Worm (Caenorhabditis elegans) whole organism, young adult: Measurements from ENCODE around the gene T27E4.7.

Source experiments
- B0261.1 ChIP-seq: sonication (generic microtip); optimal IDR thresholded peaks from 2 replicates; lab custom pipeline; 2016; ENCODE audit warnings: mild to moderate bottlenecking, missing genetic modification characterization, moderate library complexity, missing compliant biosample characterization
- F55B11.4 ChIP-seq: sonication (generic microtip); optimal IDR thresholded peaks from 2 replicates; lab custom pipeline; 2016; ENCODE audit warnings: missing compliant biosample characterization, missing genetic modification characterization, borderline replicate concordance; ENCODE audit not compliant: insufficient read depth
- F57A8.1 ChIP-seq: fragments of 200-800 bp; sonication (Bioruptor generic); optimal IDR thresholded peaks from 2 replicates; lab custom pipeline; 2018; ENCODE audit warnings: mild to moderate bottlenecking, missing genetic modification characterization, moderate library complexity, missing compliant biosample characterization
- Y53G8AR.9 ChIP-seq: fragments of 200-800 bp; sonication (Bioruptor generic); conservative IDR thresholded peaks from 2 replicates; pipeline ENCODE4 v1.3.6; 2022; ENCODE audit warnings: missing genetic modification reagents, missing genetic modification characterization, missing compliant biosample characterization
- Y56A3A.18 ChIP-seq: fragments of 200-800 bp; sonication (Bioruptor generic); IDR thresholded peaks from 2 replicates; pipeline ENCODE4 v1.3.6; 2022; ENCODE audit warnings: missing genetic modification reagents, missing genetic modification characterization, missing compliant biosample characterization
- Y79H2A.3 ChIP-seq: fragments of 200-800 bp; sonication (Bioruptor generic); conservative IDR thresholded peaks from 2 replicates; pipeline ENCODE4 v1.3.6; 2022; ENCODE audit warnings: missing genetic modification reagents, missing genetic modification characterization, missing compliant biosample characterization
- ZK185.1 ChIP-seq: sonication (generic microtip); optimal IDR thresholded peaks from 2 replicates; lab custom pipeline; 2016; ENCODE audit warnings: mild to moderate bottlenecking, missing genetic modification characterization, missing compliant biosample characterization; ENCODE audit not compliant: poor library complexity, severe bottlenecking
- aptf-3 ChIP-seq: fragments of 200-800 bp; sonication (Bioruptor generic); IDR thresholded peaks from 2 replicates; pipeline ENCODE4 v1.3.6; 2022; ENCODE audit warnings: missing genetic modification characterization, missing compliant biosample characterization
- bed-1 ChIP-seq: fragments of 200-800 bp; sonication (Bioruptor generic); IDR thresholded peaks from 2 replicates; pipeline ENCODE4 v1.3.6; 2022; ENCODE audit warnings: missing genetic modification reagents, missing genetic modification characterization, missing compliant biosample characterization
- ccch-3 ChIP-seq: fragments of 200-800 bp; sonication (Bioruptor generic); optimal IDR thresholded peaks from 2 replicates; lab custom pipeline; 2018; ENCODE audit warnings: mild to moderate bottlenecking, missing genetic modification characterization, missing compliant biosample characterization
- ceh-100 ChIP-seq: fragments of 200-800 bp; sonication (Bioruptor generic); IDR thresholded peaks from 2 replicates; pipeline ENCODE4 v1.3.6; 2022; ENCODE audit warnings: missing genetic modification reagents, missing genetic modification characterization, missing compliant biosample characterization
- ceh-27 ChIP-seq: fragments of 200-800 bp; sonication (Bioruptor generic); optimal IDR thresholded peaks from 2 replicates; lab custom pipeline; 2018; ENCODE audit warnings: mild to moderate bottlenecking, missing genetic modification characterization, moderate library complexity, missing compliant biosample characterization
- die-1 ChIP-seq: sonication (generic microtip); optimal IDR thresholded peaks from 2 replicates; lab custom pipeline; 2016; ENCODE audit warnings: missing genotype, mild to moderate bottlenecking, missing genetic modification characterization, missing compliant biosample characterization
- dpl-1 ChIP-seq: fragments of 150-350 bp; optimal IDR thresholded peaks from 2 replicates; lab custom pipeline; 2014; ENCODE audit warnings: missing biosample characterization, missing genetic modification reagents, missing genetic modification characterization
- hlh-12 ChIP-seq: sonication (generic microtip); optimal IDR thresholded peaks from 2 replicates; lab custom pipeline; 2016; ENCODE audit warnings: missing genetic modification characterization, missing compliant biosample characterization
- hlh-26 ChIP-seq: fragments of 200-800 bp; sonication (Bioruptor generic); conservative IDR thresholded peaks from 2 replicates; pipeline ENCODE4 v1.3.6; 2022; ENCODE audit warnings: missing genetic modification reagents, missing genetic modification characterization, missing compliant biosample characterization
- hsf-1 ChIP-seq: fragments of 200-800 bp; sonication (Bioruptor generic); IDR thresholded peaks from 2 replicates; pipeline ENCODE4 v1.3.6; 2022; ENCODE audit warnings: missing genetic modification reagents, missing genetic modification characterization, missing compliant biosample characterization
- lag-1 ChIP-seq: fragments of 200-800 bp; sonication (Bioruptor generic); IDR thresholded peaks from 2 replicates; pipeline ENCODE4 v1.3.6; 2022; ENCODE audit warnings: missing genetic modification reagents, missing genetic modification characterization, missing compliant biosample characterization
- lin-26 ChIP-seq: fragments of 200-800 bp; sonication (Bioruptor generic); IDR thresholded peaks from 2 replicates; pipeline ENCODE4 v1.3.6; 2022; ENCODE audit warnings: missing genetic modification reagents, missing genetic modification characterization, missing compliant biosample characterization
- lin-40 ChIP-seq: sonication (generic microtip); optimal IDR thresholded peaks from 2 replicates; lab custom pipeline; 2016; ENCODE audit warnings: missing genetic modification characterization, mild to moderate bottlenecking, missing compliant biosample characterization, missing genotype, missing genetic modification reagents
- lsy-27 ChIP-seq: sonication (generic microtip); optimal IDR thresholded peaks from 2 replicates; lab custom pipeline; 2017; ENCODE audit warnings: missing genetic modification characterization, mild to moderate bottlenecking, missing compliant biosample characterization, antibody characterized with exemption, missing genotype, borderline replicate concordance; ENCODE audit not compliant: insufficient read depth
- madf-6 ChIP-seq: fragments of 200-800 bp; sonication (Bioruptor generic); IDR thresholded peaks from 2 replicates; pipeline ENCODE4 v1.3.6; 2022; ENCODE audit warnings: missing genetic modification reagents, missing genetic modification characterization, missing compliant biosample characterization
- mcd-1 ChIP-seq: fragments of 200-800 bp; sonication (Bioruptor generic); IDR thresholded peaks from 2 replicates; pipeline ENCODE4 v1.3.6; 2022; ENCODE audit warnings: missing genetic modification reagents, missing genetic modification characterization, missing compliant biosample characterization
- nfya-2 ChIP-seq: fragments of 200-800 bp; sonication (Bioruptor generic); IDR thresholded peaks from 2 replicates; pipeline ENCODE4 v1.3.6; 2022; ENCODE audit warnings: missing genetic modification reagents, missing genetic modification characterization, missing compliant biosample characterization
- pbrm-1 ChIP-seq: fragments of 200-800 bp; sonication (Bioruptor generic); IDR thresholded peaks from 2 replicates; pipeline ENCODE4 v1.3.6; 2022; ENCODE audit warnings: missing genetic modification reagents, missing genetic modification characterization, missing compliant biosample characterization
- rcor-1 ChIP-seq: fragments of 200-800 bp; sonication (Bioruptor generic); IDR thresholded peaks from 2 replicates; pipeline ENCODE4 v1.3.6; 2022; ENCODE audit warnings: missing genetic modification reagents, missing genetic modification characterization, missing compliant biosample characterization
- rec-8 ChIP-seq, 2 experiments: sonication (generic microtip); optimal IDR thresholded peaks; 2 replicates each; lab custom pipeline; 2016; ENCODE audit warnings: mild to moderate bottlenecking in 2 of 2, missing genetic modification characterization in 2 of 2, missing genetic modification reagents in 2 of 2, missing genotype in 2 of 2, missing biosample characterization in 1 of 2, missing compliant biosample characterization in 1 of 2, moderate library complexity in 1 of 2
- repo-1 ChIP-seq: sonication (generic microtip); optimal IDR thresholded peaks from 2 replicates; lab custom pipeline; 2017; ENCODE audit warnings: mild to moderate bottlenecking, missing genetic modification characterization, missing compliant biosample characterization
- snpc-3.4 ChIP-seq: sonication (generic microtip); optimal IDR thresholded peaks from 2 replicates; lab custom pipeline; 2017; ENCODE audit warnings: missing genetic modification characterization, mild to moderate bottlenecking, missing compliant biosample characterization, antibody characterized with exemption, moderate library complexity, missing genotype, missing genetic modification reagents
- snpc-4 ChIP-seq, 5 experiments: fragments of 150-350 bp in 1 of 5; sonication (generic microtip) in 4 of 5; optimal IDR thresholded peaks; 2 replicates each; lab custom pipeline; 2014 to 2018; ENCODE audit warnings: missing genetic modification characterization in 5 of 5, missing biosample characterization in 3 of 5, antibody characterized with exemption in 2 of 5, mild to moderate bottlenecking in 2 of 5, missing compliant biosample characterization in 2 of 5, missing genotype in 2 of 5, moderate library complexity in 2 of 5, missing genetic modification reagents in 1 of 5
- somi-1 ChIP-seq: fragments of 200-800 bp; sonication (Bioruptor generic); optimal IDR thresholded peaks from 2 replicates; lab custom pipeline; 2018; ENCODE audit warnings: mild to moderate bottlenecking, missing genetic modification characterization, missing compliant biosample characterization

The T27E4.7 gene

ce11 chrV:9076273-9076672 lies at the start of gene T27E4.7:
T27E4.7 (minus strand) TSS chrV:9076322.
- TF ChIP-seq pbrm-1 (GFP tag; lab: Robert Waterston, UW): no peak
- no peak for TF ChIP-seq repo-1 (tag; lab: Kevin White, UChicago)
- TF ChIP-seq F57A8.1 (GFP tag; lab: Kevin White, UChicago): no peak
- TF ChIP-seq ceh-100 (GFP tag; lab: Robert Waterston, UW): no peak
- TF ChIP-seq die-1: no peak
- TF ChIP-seq somi-1 (GFP tag; lab: Kevin White, UChicago): no peak
- TF ChIP-seq aptf-3 (GFP tag; lab: Robert Waterston, UW): no peak
- no peak for TF ChIP-seq dpl-1 (GFP tag; lab: Kevin White, UChicago)
- TF ChIP-seq ceh-27 (GFP tag; lab: Kevin White, UChicago): no peak
- TF ChIP-seq rec-8 (tag; optimal IDR thresholded peaks at IDR 0.05; lab: Kevin White, UChicago): no peak
- TF ChIP-seq Y79H2A.3 (GFP tag; lab: Robert Waterston, UW): no peak
- no peak for TF ChIP-seq lin-26
- no peak for TF ChIP-seq ccch-3
- no peak for TF ChIP-seq snpc-4 (GFP tag; optimal IDR thresholded peaks at IDR 0.05; lab: Kevin White, UChicago)
- TF ChIP-seq snpc-4 (tag; optimal IDR thresholded peaks at IDR 0.05; lab: Kevin White, UChicago): no peak
- TF ChIP-seq F55B11.4 (tag; lab: Kevin White, UChicago): no peak
- TF ChIP-seq madf-6 (GFP tag; lab: Robert Waterston, UW): no peak
- no peak for TF ChIP-seq mcd-1 (GFP tag; lab: Robert Waterston, UW)
- TF ChIP-seq ZK185.1 (tag; lab: Kevin White, UChicago): no peak
- no peak for TF ChIP-seq hsf-1 (GFP tag; lab: Robert Waterston, UW)

- TF ChIP-seq lsy-27 (tag; lab: Kevin White, UChicago) (no peak), Y56A3A.18 (no peak), ZK185.1 (tag; lab: Kevin White, UChicago) (no peak)
These were observed 49.2 kb upstream of the T27E4.7 start, which contains the start of gene F21C10.5 for ce11 chrV:9125345-9125744. F21C10.5 (plus strand) TSS chrV:9125645.

ce11 chrV:9124180-9124579 lies 48.1 kb upstream of the T27E4.7 start, which contains the start of gene F21C10.6:
F21C10.6 (plus strand) TSS chrV:9124480.
- no peak for TF ChIP-seq hlh-12 (tag; lab: Kevin White, UChicago)
- TF ChIP-seq rcor-1: no peak
- no peak for TF ChIP-seq nfya-2 (GFP tag; lab: Robert Waterston, UW)

- TF ChIP-seq lin-40 (no peak), B0261.1 (tag; lab: Kevin White, UChicago) (no peak), bed-1 (GFP tag; lab: Robert Waterston, UW) (no peak), ceh-27 (GFP tag; lab: Kevin White, UChicago) (no peak), snpc-3.4 (tag; lab: Kevin White, UChicago) (no peak), Y53G8AR.9 (no peak), lag-1 (GFP tag; lab: Robert Waterston, UW) (no peak), hlh-26 (GFP tag; lab: Robert Waterston, UW) (no peak)
These were observed 47.1 kb upstream of the T27E4.7 start, which contains the start of gene F21C10.11 for ce11 chrV:9123186-9123585. F21C10.11 (plus strand) TSS chrV:9123486.
